Worm (Caenorhabditis elegans): Measurements from ENCODE around the gene ins-12.
A peak's percentile ranks its signal among the peaks of the same experiment; 100 is the strongest.

The ins-12 gene

DNA sequence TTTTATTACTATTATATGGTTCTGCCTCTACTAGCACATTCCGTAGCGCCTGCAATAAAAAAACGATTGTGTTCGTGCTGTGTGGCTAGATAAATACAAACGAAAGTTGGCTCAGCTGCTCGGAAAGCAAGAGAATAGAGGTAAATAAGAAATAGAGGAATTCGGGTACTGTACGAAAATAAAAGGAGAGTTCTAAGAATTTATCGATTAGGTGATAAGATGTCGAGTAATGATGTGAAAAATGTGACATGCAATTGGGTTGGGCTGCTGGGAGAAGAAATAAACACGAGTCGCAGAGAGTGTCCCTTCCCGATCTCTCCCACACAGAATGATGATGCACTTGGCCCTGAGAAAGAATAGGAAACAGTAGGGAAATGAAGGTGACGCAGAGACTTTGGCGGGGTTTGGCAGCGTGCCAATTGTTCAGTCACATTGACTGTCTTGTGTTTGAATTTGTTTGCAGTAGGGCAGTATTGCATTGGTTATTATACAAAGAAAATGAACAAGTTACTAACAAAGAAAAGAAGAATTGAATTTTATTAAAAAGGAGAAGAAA is 39.0 kb downstream of the ins-12 start, which contains the start of gene cdc-14:
cdc-14 (minus strand) TSS at position 51 of the 556 bp plus-strand sequence.
- TF ChIP-seq mxl-1 (tag; optimal IDR thresholded peaks at IDR 0.05) (no peak), K12H6.12 (tag; optimal IDR thresholded peaks at IDR 0.05) (peak; percentile 16), tbp1 (GFP tag; optimal IDR thresholded peaks at IDR 0.05) (no peak), cebp-1 (GFP tag; IDR thresholded peaks at IDR 0.05) (no peak), cebp-1 (tag; optimal IDR thresholded peaks at IDR 0.05) (peak; percentile 76), ztf-26 (tag; optimal IDR thresholded peaks at IDR 0.05) (peak; percentile 29), repo-1 (tag; optimal IDR thresholded peaks at IDR 0.05) (no peak), lin-40 (tag; optimal IDR thresholded peaks at IDR 0.05) (peak; percentile 24), lin-54 (GFP tag; optimal IDR thresholded peaks at IDR 0.05) (peak; percentile 36), Y53G8AR.9 (GFP tag; conservative IDR thresholded peaks at IDR 0.05) (no peak), madf-6 (GFP tag; IDR thresholded peaks at IDR 0.05) (no peak), somi-1 (GFP tag; optimal IDR thresholded peaks at IDR 0.05) (peak; percentile 57), D2030.7 (GFP tag; IDR thresholded peaks at IDR 0.05) (no peak), chd-7 (tag; optimal IDR thresholded peaks at IDR 0.05) (peak; percentile 11), snpc-4 (GFP tag; optimal IDR thresholded peaks at IDR 0.05) (no peak), snpc-4 (tag; optimal IDR thresholded peaks at IDR 0.05) (peak in 3 of 4 experiments; percentile 38 to 67 (median 67)), ceh-100 (GFP tag; IDR thresholded peaks at IDR 0.05) (peak; percentile 52; the same call in 1 of the 2 replicates), sdz-38 (tag; optimal IDR thresholded peaks at IDR 0.05) (no peak), dox-1 (GFP tag; IDR thresholded peaks at IDR 0.05) (peak; percentile 70), akir-1 (GFP tag; optimal IDR thresholded peaks at IDR 0.05) (peak; percentile 34), hmg-1.2 (GFP tag; IDR thresholded peaks at IDR 0.05) (peak; percentile 65), hsf-1 (GFP tag; IDR thresholded peaks at IDR 0.05) (no peak), ZK185.1 (tag; optimal IDR thresholded peaks at IDR 0.05; ENCODE audit: poor library complexity, severe bottlenecking) (peak; percentile 32), ceh-27 (GFP tag; optimal IDR thresholded peaks at IDR 0.05) (peak; percentile 46), nhr-80 (tag; optimal IDR thresholded peaks at IDR 0.05) (peak; percentile 61), K11D2.4 (GFP tag; IDR thresholded peaks at IDR 0.05) (peak; percentile 50; the same call in 1 of the 2 replicates), zfh-2 (GFP tag; conservative IDR thresholded peaks at IDR 0.05) (peak; percentile 67; the same call in 1 of the 2 replicates), F52B5.7 (tag; optimal IDR thresholded peaks at IDR 0.05) (no peak), Y79H2A.3 (GFP tag; conservative IDR thresholded peaks at IDR 0.05) (no peak), mes-4 (tag; optimal IDR thresholded peaks at IDR 0.05) (no peak), mcd-1 (GFP tag; IDR thresholded peaks at IDR 0.05) (peak; percentile 74), T07F8.4 (tag; optimal IDR thresholded peaks at IDR 0.05) (no peak), attf-5 (GFP tag; optimal IDR thresholded peaks at IDR 0.05) (peak; percentile 90)

DNA sequence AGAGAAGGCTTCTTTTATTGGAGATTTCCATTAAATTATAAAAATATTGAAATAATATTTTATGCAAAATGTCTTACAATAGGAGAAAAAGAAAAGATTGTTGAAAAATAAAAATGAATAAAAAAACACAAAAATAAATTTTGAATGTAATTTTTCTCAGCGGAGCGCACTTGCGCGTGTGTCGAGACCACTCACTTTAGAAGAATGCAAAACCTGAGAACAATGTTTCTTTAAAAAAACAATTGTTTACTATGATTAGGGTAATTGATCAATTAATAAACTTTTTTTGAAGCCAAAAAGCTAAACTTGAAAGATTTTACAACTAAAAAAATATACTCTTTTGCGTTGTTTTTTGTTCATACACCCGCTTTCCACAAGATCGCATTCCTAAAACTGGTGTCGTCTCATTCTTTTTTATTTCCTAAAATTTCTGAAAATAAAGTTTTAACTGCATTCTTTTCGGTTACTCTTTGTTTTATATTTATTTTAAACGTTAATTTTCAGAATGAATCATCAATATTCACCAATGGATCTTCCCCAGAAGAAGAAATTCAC is 39.9 kb downstream of the ins-12 start, which contains the start of gene ttc-4:
ttc-4 (plus strand) TSS at position 505 of the 555 bp plus-strand sequence.
- TF ChIP-seq ceh-91 (GFP tag; IDR thresholded peaks at IDR 0.05) (no peak), T07F8.4 (tag; optimal IDR thresholded peaks at IDR 0.05) (no peak), lsl-1 (GFP tag; optimal IDR thresholded peaks at IDR 0.05) (peak; percentile 36), mcd-1 (GFP tag; IDR thresholded peaks at IDR 0.05) (peak; percentile 74), ceh-100 (GFP tag; IDR thresholded peaks at IDR 0.05) (peak; percentile 93), attf-5 (GFP tag; optimal IDR thresholded peaks at IDR 0.05) (peak; percentile 80), ztf-28 (GFP tag; IDR thresholded peaks at IDR 0.05) (0 out of 2 replicates have a peak, but pooled peaks have one; percentile 7), mes-4 (tag; optimal IDR thresholded peaks at IDR 0.05) (no peak), dpl-1 (GFP tag; optimal IDR thresholded peaks at IDR 0.05) (peak; percentile 23), K12H6.12 (tag; optimal IDR thresholded peaks at IDR 0.05) (peak; percentile 17), snpc-4 (GFP tag; optimal IDR thresholded peaks at IDR 0.05) (no peak), snpc-4 (tag; optimal IDR thresholded peaks at IDR 0.05) (peak in 1 of 4 experiments; percentile 64), F23B12.7 (tag; optimal IDR thresholded peaks at IDR 0.05; ENCODE audit: insufficient read depth) (peak; percentile 30), lin-54 (GFP tag; optimal IDR thresholded peaks at IDR 0.05) (peak; percentile 49), attf-6 (GFP tag; IDR thresholded peaks at IDR 0.05) (no peak)

Measured in whole organism, young adult.